Fruit fly (Drosophila melanogaster) whole organism: ENCODE data around the gene Spn85F.

Experiments used
- CG8478 ChIP-seq: fragments of >200 bp; optimal IDR thresholded peaks from 2 replicates; lab custom pipeline; 2018; ENCODE audit warnings: inconsistent platforms
- EcR ChIP-seq, 2 experiments: fragments of >200 bp; optimal IDR thresholded peaks; 2 replicates each; lab custom pipeline; 2017; ENCODE audit warnings: missing biosample characterization in 2 of 2, missing genetic modification characterization in 2 of 2, missing genetic modification reagents in 2 of 2

DNA sequence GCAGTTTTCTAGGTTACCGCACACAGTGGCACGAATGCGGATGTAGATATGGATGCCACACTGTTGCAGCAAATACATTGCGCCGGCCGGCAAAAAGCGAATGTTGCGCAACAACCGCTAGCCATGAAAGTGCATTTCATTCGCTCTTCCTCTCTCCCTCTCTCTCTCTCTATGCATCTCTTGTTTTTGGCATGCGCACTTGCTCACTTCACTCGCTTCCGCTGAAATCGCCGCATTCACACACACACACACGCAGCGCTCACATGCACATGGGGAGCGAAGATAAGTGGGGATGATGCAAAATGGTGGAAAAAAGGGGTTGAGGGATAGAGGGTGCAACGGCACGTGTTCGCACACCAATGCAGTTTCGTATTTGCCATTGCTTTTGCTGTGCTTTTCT is 47.1 kb upstream of the Spn85F start:
- TF ChIP-seq CG8478 (lab: Kevin White, UChicago) (no peak), EcR (GFP tag; optimal IDR thresholded peaks at IDR 0.05; lab: Kevin White, UChicago) (no peak)
